Fruit fly (Drosophila melanogaster) whole organism, embryonic: ENCODE measurements around the gene CG9117.
A peak's percentile ranks its signal among the peaks of the same experiment; 100 is the strongest.

ENCODE experiments used
- Atf6 ChIP-seq: fragments of 200-800 bp; sonication (Bioruptor generic); IDR thresholded peaks from 2 replicates; pipeline ENCODE4 v1.3.6; 2022; ENCODE audit warnings: missing biosample characterization, missing genetic modification characterization
- CG10366 ChIP-seq: fragments of 200-800 bp; sonication (Bioruptor generic); IDR thresholded peaks from 2 replicates; pipeline ENCODE4 v1.3.6; 2022; ENCODE audit warnings: missing biosample characterization, missing genetic modification characterization
- CG13123 ChIP-seq: fragments of 200-800 bp; sonication (Bioruptor generic); optimal IDR thresholded peaks from 2 replicates; lab custom pipeline; 2016; ENCODE audit warnings: missing biosample characterization, missing genetic modification characterization
- CG13287 ChIP-seq: fragments of 200-800 bp; sonication (Bioruptor generic); IDR thresholded peaks from 2 replicates; pipeline ENCODE4 v1.3.6; 2022; ENCODE audit warnings: missing biosample characterization, missing genetic modification characterization; ENCODE audit not compliant: partially characterized antibody
- CG14014 ChIP-seq: fragments of 200-800 bp; sonication (Bioruptor generic); IDR thresholded peaks from 2 replicates; pipeline ENCODE4 v1.3.6; 2022; ENCODE audit warnings: missing biosample characterization, missing genetic modification characterization
- CG15479 ChIP-seq: fragments of 200-800 bp; sonication (Bioruptor generic); optimal IDR thresholded peaks from 3 replicates; lab custom pipeline; 2019; ENCODE audit warnings: missing biosample characterization, mild to moderate bottlenecking, missing genetic modification characterization, moderate library complexity
- CG15514 ChIP-seq: fragments of 200-800 bp; sonication (Bioruptor generic); optimal IDR thresholded peaks from 3 replicates; lab custom pipeline; 2017; ENCODE audit warnings: missing biosample characterization, missing genetic modification characterization, mild to moderate bottlenecking, moderate library complexity, missing genetic modification reagents
- CG1603 ChIP-seq: fragments of 200-800 bp; sonication (Bioruptor generic); optimal IDR thresholded peaks from 2 replicates; lab custom pipeline; 2019; ENCODE audit warnings: missing biosample characterization, mild to moderate bottlenecking, missing genetic modification characterization, moderate library complexity
- CG17328 ChIP-seq: fragments of 200-800 bp; sonication (Bioruptor generic); IDR thresholded peaks from 2 replicates; pipeline ENCODE4 v1.3.6; 2022; ENCODE audit warnings: missing biosample characterization, missing genetic modification characterization
- CG18262 ChIP-seq: fragments of 200-800 bp; optimal IDR thresholded peaks from 3 replicates; lab custom pipeline; 2019; ENCODE audit warnings: missing biosample characterization, mild to moderate bottlenecking, missing genetic modification characterization, moderate library complexity
- CG2199 ChIP-seq: fragments of 200-800 bp; sonication (Bioruptor generic); IDR thresholded peaks from 3 replicates; pipeline ENCODE4 v1.3.6; 2022; ENCODE audit warnings: missing biosample characterization, missing genetic modification characterization
- CG31441 ChIP-seq: fragments of 200-800 bp; sonication (Bioruptor generic); IDR thresholded peaks from 2 replicates; pipeline ENCODE4 v1.3.6; 2022; ENCODE audit warnings: missing biosample characterization, missing genetic modification characterization
- CG4328 ChIP-seq: fragments of 200-800 bp; sonication (Bioruptor generic); optimal IDR thresholded peaks from 3 replicates; lab custom pipeline; 2017; ENCODE audit warnings: missing biosample characterization, missing genetic modification reagents, missing genetic modification characterization
- CG4730 ChIP-seq: fragments of 200-800 bp; sonication (Bioruptor generic); IDR thresholded peaks from 2 replicates; pipeline ENCODE4 v1.3.6; 2022; ENCODE audit warnings: missing biosample characterization, missing genetic modification characterization
- CG4854 ChIP-seq: fragments of 200-800 bp; sonication (Bioruptor generic); optimal IDR thresholded peaks from 2 replicates; lab custom pipeline; 2016; ENCODE audit warnings: missing biosample characterization, missing genetic modification characterization, inconsistent platforms
- CG5180 ChIP-seq: fragments of 200-800 bp; sonication (Bioruptor generic); optimal IDR thresholded peaks from 3 replicates; lab custom pipeline; 2017; ENCODE audit warnings: missing biosample characterization, missing genetic modification characterization, mild to moderate bottlenecking, moderate library complexity, missing genetic modification reagents
- CG5953 ChIP-seq: fragments of 200-800 bp; sonication (Bioruptor generic); IDR thresholded peaks from 2 replicates; pipeline ENCODE4 v1.3.6; 2022; ENCODE audit warnings: missing biosample characterization, missing genetic modification characterization
- CG6765 ChIP-seq: fragments of 200-800 bp; sonication (Bioruptor generic); optimal IDR thresholded peaks from 3 replicates; lab custom pipeline; 2017; ENCODE audit warnings: missing biosample characterization, mild to moderate bottlenecking, missing genetic modification characterization
- CG6813 ChIP-seq: fragments of 200-800 bp; sonication (Bioruptor generic); optimal IDR thresholded peaks from 2 replicates; lab custom pipeline; 2017; ENCODE audit warnings: missing biosample characterization, missing genetic modification characterization, mild to moderate bottlenecking, moderate library complexity, missing genetic modification reagents
- CG8281 ChIP-seq: fragments of 200-800 bp; sonication (Bioruptor generic); optimal IDR thresholded peaks from 2 replicates; lab custom pipeline; 2018; ENCODE audit warnings: missing biosample characterization, mild to moderate bottlenecking, missing genetic modification characterization, moderate library complexity
- CG9797 ChIP-seq: fragments of 200-800 bp; sonication (Bioruptor generic); optimal IDR thresholded peaks from 3 replicates; lab custom pipeline; 2018; ENCODE audit warnings: missing biosample characterization, mild to moderate bottlenecking, missing genetic modification characterization
- Chrac-16 ChIP-seq: fragments of 200-800 bp; sonication (Bioruptor generic); optimal IDR thresholded peaks from 3 replicates; lab custom pipeline; 2016; ENCODE audit warnings: missing biosample characterization, missing genetic modification characterization
- CrebB ChIP-seq: fragments of 200-800 bp; sonication (Bioruptor generic); optimal IDR thresholded peaks from 3 replicates; lab custom pipeline; 2018; ENCODE audit warnings: missing biosample characterization, mild to moderate bottlenecking, missing genetic modification characterization
- Dip2 ChIP-seq: fragments of 200-800 bp; sonication (Bioruptor generic); IDR thresholded peaks from 2 replicates; pipeline ENCODE4 v1.3.6; 2022; ENCODE audit warnings: missing biosample characterization, missing genetic modification characterization
- Fer3 ChIP-seq: fragments of 200-800 bp; sonication (Bioruptor generic); optimal IDR thresholded peaks from 2 replicates; lab custom pipeline; 2018; ENCODE audit warnings: missing biosample characterization, mild to moderate bottlenecking, missing genetic modification characterization, moderate library complexity
- HLH54F ChIP-seq: fragments of 200-800 bp; sonication (Bioruptor generic); optimal IDR thresholded peaks from 3 replicates; lab custom pipeline; 2016; ENCODE audit warnings: missing biosample characterization, missing genetic modification characterization
- Hr39 ChIP-seq: fragments of >200 bp; optimal IDR thresholded peaks from 2 replicates; lab custom pipeline; 2017
- Lpt ChIP-seq: fragments of >200 bp; optimal IDR thresholded peaks from 2 replicates; lab custom pipeline; 2018; ENCODE audit warnings: missing biosample characterization, missing genetic modification characterization
- Nf-YC ChIP-seq: fragments of 200-800 bp; optimal IDR thresholded peaks from 3 replicates; lab custom pipeline; 2019; ENCODE audit warnings: missing biosample characterization, mild to moderate bottlenecking, missing genetic modification characterization, moderate library complexity
- PHDP ChIP-seq: fragments of 200-800 bp; sonication (Bioruptor generic); optimal IDR thresholded peaks from 3 replicates; lab custom pipeline; 2018; ENCODE audit warnings: missing biosample characterization, mild to moderate bottlenecking, missing genetic modification characterization, moderate library complexity
- bigmax ChIP-seq: fragments of 200-800 bp; sonication (Bioruptor generic); optimal IDR thresholded peaks from 2 replicates; lab custom pipeline; 2018; ENCODE audit warnings: missing biosample characterization, mild to moderate bottlenecking, missing genetic modification characterization
- cg ChIP-seq: fragments of 200-800 bp; sonication (Bioruptor generic); optimal IDR thresholded peaks from 3 replicates; lab custom pipeline; 2019; ENCODE audit warnings: missing biosample characterization, mild to moderate bottlenecking, missing genetic modification characterization, moderate library complexity
- crol ChIP-seq: fragments of 200-800 bp; sonication (Bioruptor generic); IDR thresholded peaks from 2 replicates; pipeline ENCODE4 v1.3.6; 2022; ENCODE audit warnings: missing biosample characterization, missing genetic modification characterization
- fd102C ChIP-seq: fragments of 200-800 bp; sonication (Bioruptor generic); optimal IDR thresholded peaks from 2 replicates; lab custom pipeline; 2018; ENCODE audit warnings: missing biosample characterization, mild to moderate bottlenecking, missing genetic modification characterization, moderate library complexity
- ftz-f1 ChIP-seq: fragments of 200-800 bp; sonication (Bioruptor generic); optimal IDR thresholded peaks from 2 replicates; lab custom pipeline; 2016; ENCODE audit warnings: missing biosample characterization, missing genetic modification characterization
- gem ChIP-seq: fragments of 200-800 bp; sonication (Bioruptor generic); optimal IDR thresholded peaks from 2 replicates; lab custom pipeline; 2019; ENCODE audit warnings: missing biosample characterization, mild to moderate bottlenecking, missing genetic modification characterization, moderate library complexity
- hkb ChIP-seq, 2 experiments: fragments of 200-800 bp in 1 of 2; fragments of >200 bp in 1 of 2; sonication (Bioruptor generic) in 1 of 2; IDR thresholded peaks in 1 of 2; optimal IDR thresholded peaks in 1 of 2; 2 replicates each; pipeline versions ENCODE4 v1.3.6 to Lab custom; 2017 to 2022; ENCODE audit warnings: missing biosample characterization in 1 of 2, missing genetic modification characterization in 1 of 2
- hth ChIP-seq: fragments of >200 bp; optimal IDR thresholded peaks from 2 replicates; lab custom pipeline; 2017; ENCODE audit warnings: inconsistent platforms
- jumu ChIP-seq: fragments of 200-800 bp; sonication (Bioruptor generic); optimal IDR thresholded peaks from 3 replicates; lab custom pipeline; 2016; ENCODE audit warnings: missing biosample characterization, missing genetic modification characterization
- lola ChIP-seq, 3 experiments: fragments of >200 bp in 2 of 3; fragments of 200-800 bp in 1 of 3; sonication (Bioruptor generic) in 1 of 3; optimal IDR thresholded peaks; 2 replicates each; lab custom pipeline; 2017 to 2019; ENCODE audit warnings: missing biosample characterization in 3 of 3, missing genetic modification characterization in 3 of 3, mild to moderate bottlenecking in 1 of 3, moderate library complexity in 1 of 3
- mam ChIP-seq: fragments of 200-800 bp; sonication (Bioruptor generic); optimal IDR thresholded peaks from 3 replicates; lab custom pipeline; 2016; ENCODE audit warnings: missing biosample characterization, missing genetic modification characterization
- nerfin-2 ChIP-seq: fragments of 200-800 bp; sonication (Bioruptor generic); IDR thresholded peaks from 2 replicates; pipeline ENCODE4 v1.3.6; 2022; ENCODE audit warnings: missing biosample characterization, missing genetic modification characterization; ENCODE audit not compliant: partially characterized antibody
- odd ChIP-seq: fragments of 200-800 bp; sonication (Bioruptor generic); optimal IDR thresholded peaks from 2 replicates; lab custom pipeline; 2017; ENCODE audit warnings: missing biosample characterization, mild to moderate bottlenecking, missing genetic modification characterization
- sd ChIP-seq: fragments of 200-800 bp; sonication (Bioruptor generic); optimal IDR thresholded peaks from 3 replicates; lab custom pipeline; 2018; ENCODE audit warnings: missing biosample characterization, mild to moderate bottlenecking, missing genetic modification characterization, moderate library complexity
- sna ChIP-seq: fragments of 200-800 bp; sonication (Bioruptor generic); IDR thresholded peaks from 2 replicates; pipeline ENCODE4 v1.3.6; 2022; ENCODE audit warnings: missing biosample characterization, missing genetic modification characterization; ENCODE audit not compliant: partially characterized antibody

Gene CG9117

DNA sequence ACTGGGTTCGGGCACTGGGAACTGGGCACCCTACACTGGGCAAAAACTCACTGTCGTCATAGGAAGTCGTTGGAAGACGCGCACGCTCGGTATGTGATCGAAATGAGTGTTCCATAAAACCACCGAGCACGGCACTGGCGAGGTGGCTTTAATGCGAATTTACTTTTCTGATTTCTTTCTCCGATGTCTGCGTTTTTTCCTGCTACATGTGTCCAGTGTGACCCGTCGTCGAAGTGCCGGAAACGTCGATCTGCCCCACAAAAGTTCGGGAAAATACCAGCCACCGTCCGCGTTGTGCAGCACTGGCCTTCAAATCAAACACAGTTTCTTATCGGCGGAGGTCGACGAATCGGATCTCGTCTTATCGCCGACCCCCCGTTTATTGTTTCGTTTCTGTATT, 38.5 kb downstream of the CG9117 start, which contains the start of gene Kdm5 (continued):
- TF ChIP-seq CG4730 (no peak), Nf-YC (peak; percentile 68), CG14014 (0 out of 2 replicates have a peak, but pooled peaks have one; percentile 7), CG15514 (GFP tag; lab: Kevin White, UChicago) (peak; percentile 69), nerfin-2 (GFP tag; lab: Robert Waterston, UW) (no peak), CG13287 (GFP tag; lab: Robert Waterston, UW) (peak; percentile 24; the same call in 1 of the 2 replicates), Lpt (GFP tag; lab: Kevin White, UChicago) (no peak), CG6813 (peak; percentile 39), CG4854 (GFP tag; lab: Kevin White, UChicago) (no peak), CG10366 (GFP tag; lab: Robert Waterston, UW) (peak; percentile 24; the same call in 1 of the 2 replicates), bigmax (GFP tag; lab: Kevin White, UChicago) (peak; percentile 31), CG2199 (GFP tag; lab: Robert Waterston, UW) (0 out of 3 replicates have a peak, but pooled peaks have one; percentile 49), CrebB (peak; percentile 14), CG1603 (tag; lab: Kevin White, UChicago) (peak; percentile 82), mam (no peak), CG6765 (peak; percentile 55), ftz-f1 (GFP tag; lab: Kevin White, UChicago) (peak; percentile 88), fd102C (GFP tag; lab: Kevin White, UChicago) (no peak), jumu (GFP tag; lab: Kevin White, UChicago) (peak; percentile 37), CG8281 (no peak), Atf6 (GFP tag; lab: Robert Waterston, UW) (peak; percentile 57), hth (lab: Kevin White, UChicago) (no peak), CG31441 (GFP tag; lab: Robert Waterston, UW) (no peak), crol (peak; percentile 48; the same call in 1 of the 2 replicates), cg (peak; percentile 67), lola (GFP tag; optimal IDR thresholded peaks at IDR 0.05; lab: Kevin White, UChicago) (no peak), PHDP (peak; percentile 8), CG5180 (GFP tag; lab: Kevin White, UChicago) (no peak), CG4328 (peak; percentile 36), CG18262 (peak; percentile 8), Fer3 (peak; percentile 11), Hr39 (lab: Kevin White, UChicago) (no peak), hkb (optimal IDR thresholded peaks at IDR 0.05; lab: Kevin White, UChicago) (no peak), hkb (GFP tag; IDR thresholded peaks at IDR 0.05; lab: Robert Waterston, UW) (peak; percentile 41; the same call in 1 of the 2 replicates), CG5953 (GFP tag; lab: Robert Waterston, UW) (no peak), CG9797 (GFP tag; lab: Kevin White, UChicago) (peak; percentile 89), gem (tag; lab: Kevin White, UChicago) (no peak), HLH54F (GFP tag; lab: Kevin White, UChicago) (peak; percentile 17), sna (GFP tag; lab: Robert Waterston, UW) (no peak), CG17328 (GFP tag; lab: Robert Waterston, UW) (0 out of 2 replicates have a peak, but pooled peaks have one; percentile 12), Dip2 (GFP tag; lab: Robert Waterston, UW) (no peak), CG13123 (GFP tag; lab: Kevin White, UChicago) (no peak), CG15479 (GFP tag; lab: Kevin White, UChicago) (no peak), odd (GFP tag; lab: Kevin White, UChicago) (no peak), Chrac-16 (GFP tag; lab: Kevin White, UChicago) (no peak), sd (tag; lab: Kevin White, UChicago) (no peak)
